Fruit fly (Drosophila melanogaster): ENCODE measurements around the gene Rim2.

DNA sequence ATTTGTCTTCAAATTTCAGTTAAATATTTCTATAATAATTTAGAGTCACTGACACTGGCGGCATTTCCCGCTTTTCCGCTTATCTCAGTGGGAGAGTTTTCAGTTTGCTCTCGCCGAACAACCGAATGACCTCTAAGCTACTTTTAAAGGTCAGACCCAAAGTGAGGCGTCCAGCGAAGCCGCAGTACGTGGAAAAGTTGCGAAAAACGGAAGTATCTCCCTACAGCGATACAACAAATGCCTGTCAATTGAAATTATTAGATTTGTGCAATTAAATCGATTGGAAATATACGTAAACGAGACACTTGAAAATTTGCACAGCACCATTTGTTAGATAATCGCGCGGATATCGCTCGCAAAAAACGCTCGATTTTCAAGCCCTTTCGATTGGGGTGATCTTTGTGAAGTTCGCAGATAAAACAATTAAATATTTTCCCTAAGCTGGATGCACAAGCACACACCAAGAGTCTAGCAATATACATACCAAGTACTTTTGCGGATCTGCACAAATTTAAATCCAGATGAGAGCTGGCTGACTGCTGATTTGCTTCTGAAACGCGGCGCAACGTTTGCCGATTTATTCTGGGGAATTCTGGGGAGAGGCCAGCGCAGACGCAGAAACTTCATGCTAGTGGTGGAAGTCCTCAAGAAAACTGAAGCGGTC lies 3.1 kb upstream of the Rim2 start:
- no peak for TF ChIP-seq CTCF (optimal IDR thresholded peaks at IDR 0.05)
- no peak for TF ChIP-seq CG8478 (optimal IDR thresholded peaks at IDR 0.05)
